Fruit fly (Drosophila melanogaster) S2 (cell line): Measurements from ENCODE around the gene CG7322.

Source experiments
- CG8478 ChIP-seq: fragments of >200 bp; optimal IDR thresholded peaks from 2 replicates; lab custom pipeline; 2018
- CTCF ChIP-seq, 2 experiments: fragments of >200 bp; optimal IDR thresholded peaks; 2 replicates each; lab custom pipeline; 2018

DNA sequence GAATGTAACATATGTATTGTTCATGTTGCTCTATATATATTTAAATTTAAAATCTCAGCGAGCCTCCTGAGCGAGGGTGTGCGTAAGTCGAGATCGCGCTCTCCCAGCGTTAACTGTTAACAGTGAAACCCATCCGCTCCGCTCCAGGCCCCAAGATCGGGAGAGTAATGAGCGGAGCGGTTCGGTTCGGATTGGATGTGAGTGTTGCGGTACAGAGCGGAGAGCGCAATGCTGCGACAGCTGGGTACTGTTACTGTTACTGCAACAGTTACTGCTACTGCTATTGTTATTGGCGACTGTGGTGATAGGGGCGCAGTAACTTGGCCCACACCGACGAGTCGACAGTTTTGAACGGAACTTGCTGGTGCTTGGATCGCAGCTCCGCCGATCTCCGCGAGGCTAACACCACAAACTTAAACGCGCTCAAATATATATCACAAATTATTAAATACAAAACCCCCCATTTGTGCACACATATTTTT, 25.1 kb downstream of the CG7322 start, which contains the start of gene Pvf1:
- TF ChIP-seq CG8478 (lab: Kevin White, UChicago) (no peak), CTCF (optimal IDR thresholded peaks at IDR 0.05; lab: Kevin White, UChicago) (no peak)
